Fruit fly (Drosophila melanogaster) whole organism, pupa: ENCODE measurements around the gene Osi19.

Experiments used
- CG12605 ChIP-seq: fragments of 200-800 bp; sonication (Bioruptor generic); IDR thresholded peaks from 2 replicates; pipeline ENCODE4 v1.3.6; 2022; ENCODE audit warnings: missing biosample characterization, missing genetic modification characterization
- CG15710 ChIP-seq: fragments of 200-800 bp; sonication (Bioruptor generic); optimal IDR thresholded peaks from 2 replicates; lab custom pipeline; 2018; ENCODE audit warnings: missing biosample characterization, mild to moderate bottlenecking, missing genetic modification characterization, moderate library complexity
- CG17806 ChIP-seq: fragments of 200-800 bp; sonication (Bioruptor generic); optimal IDR thresholded peaks from 2 replicates; lab custom pipeline; 2018; ENCODE audit warnings: missing biosample characterization, mild to moderate bottlenecking, missing genetic modification characterization, moderate library complexity
- CG4496 ChIP-seq: fragments of 200-800 bp; sonication (Bioruptor generic); IDR thresholded peaks from 3 replicates; pipeline ENCODE4 v1.3.6; 2022; ENCODE audit warnings: missing biosample characterization, missing genetic modification characterization
- CG8301 ChIP-seq: fragments of 200-800 bp; sonication (Bioruptor generic); optimal IDR thresholded peaks from 2 replicates; lab custom pipeline; 2018; ENCODE audit warnings: missing biosample characterization, mild to moderate bottlenecking, missing genetic modification characterization
- CG9948 ChIP-seq: fragments of 200-800 bp; sonication (Bioruptor generic); optimal IDR thresholded peaks from 2 replicates; lab custom pipeline; 2018; ENCODE audit warnings: missing biosample characterization, mild to moderate bottlenecking, missing genetic modification characterization, moderate library complexity
- EcR ChIP-seq: fragments of 200-800 bp; sonication (Bioruptor generic); optimal IDR thresholded peaks from 3 replicates; lab custom pipeline; 2019; ENCODE audit warnings: missing biosample characterization, missing genetic modification characterization, mild to moderate bottlenecking, moderate library complexity, missing genetic modification reagents
- Pif1A ChIP-seq: fragments of 200-800 bp; sonication (Bioruptor generic); optimal IDR thresholded peaks from 3 replicates; lab custom pipeline; 2016; ENCODE audit warnings: missing biosample characterization, missing genetic modification characterization
- Snoo ChIP-seq: fragments of 200-800 bp; sonication (Bioruptor generic); optimal IDR thresholded peaks from 3 replicates; lab custom pipeline; 2017; ENCODE audit warnings: missing biosample characterization, mild to moderate bottlenecking, missing genetic modification characterization, inconsistent platforms

- no peak for TF ChIP-seq EcR (GFP tag; lab: Kevin White, UChicago)
- TF ChIP-seq CG15710 = no peak
- TF ChIP-seq CG17806 (tag; lab: Kevin White, UChicago) = no peak
- no peak for TF ChIP-seq CG8301 (tag; lab: Kevin White, UChicago)
- TF ChIP-seq Snoo (tag; lab: Kevin White, UChicago) = no peak
- TF ChIP-seq CG9948 (tag; lab: Kevin White, UChicago) = no peak
- no peak for TF ChIP-seq CG12605 (GFP tag; lab: Robert Waterston, UW)
- no peak for TF ChIP-seq Pif1A (GFP tag; lab: Kevin White, UChicago)
- no peak for TF ChIP-seq CG4496
These were observed 5.3 kb upstream of the Osi19 start, which contains the start of gene Osi18 for dm6 chr3R:6329774-6330298.
